Fruit fly (Drosophila melanogaster): ENCODE measurements around the gene bbg.
A peak's percentile ranks its signal among the peaks of the same experiment; 100 is the strongest.

Gene bbg

DNA sequence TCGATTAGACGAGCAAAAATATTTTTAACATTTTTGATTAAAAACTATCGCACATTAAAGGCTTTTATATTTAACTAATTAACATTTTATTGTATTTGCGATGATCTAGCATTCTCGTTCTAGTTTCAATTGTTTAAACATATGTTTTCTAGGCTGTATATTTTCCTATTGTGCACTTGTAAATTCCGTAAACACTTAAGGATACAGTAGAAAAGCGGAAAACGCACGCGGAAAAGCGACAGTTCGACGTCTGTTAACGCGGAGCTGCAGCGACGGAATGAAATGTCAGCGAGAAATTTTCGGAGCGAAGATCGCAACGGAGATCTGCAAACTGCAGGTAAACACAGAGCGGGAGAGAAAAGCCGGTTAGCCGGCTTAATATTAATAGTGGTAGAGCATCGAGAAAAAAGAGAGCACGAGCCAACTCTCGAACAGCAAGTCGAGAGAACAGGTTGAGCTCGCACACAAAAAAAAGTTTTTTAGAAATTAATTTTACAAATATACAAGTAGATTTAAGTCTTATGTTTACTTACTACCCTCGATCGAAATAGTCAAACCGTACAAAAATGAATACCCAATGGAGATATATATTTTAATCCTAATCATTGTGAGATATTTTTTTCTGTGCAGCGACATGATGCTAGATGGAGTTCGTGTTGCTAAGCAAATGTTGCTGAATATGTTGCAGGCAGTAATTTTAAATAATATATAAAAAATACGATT lies 87.6 kb downstream of the bbg start:
- TF ChIP-seq psq (optimal IDR thresholded peaks at IDR 0.05) (no peak), Dll (optimal IDR thresholded peaks at IDR 0.05) (no peak), CG8478 (optimal IDR thresholded peaks at IDR 0.05) (no peak), pan (optimal IDR thresholded peaks at IDR 0.05) (no peak), EcR (GFP tag; optimal IDR thresholded peaks at IDR 0.05) (no peak), usp (GFP tag; optimal IDR thresholded peaks at IDR 0.05) (no peak)

DNA sequence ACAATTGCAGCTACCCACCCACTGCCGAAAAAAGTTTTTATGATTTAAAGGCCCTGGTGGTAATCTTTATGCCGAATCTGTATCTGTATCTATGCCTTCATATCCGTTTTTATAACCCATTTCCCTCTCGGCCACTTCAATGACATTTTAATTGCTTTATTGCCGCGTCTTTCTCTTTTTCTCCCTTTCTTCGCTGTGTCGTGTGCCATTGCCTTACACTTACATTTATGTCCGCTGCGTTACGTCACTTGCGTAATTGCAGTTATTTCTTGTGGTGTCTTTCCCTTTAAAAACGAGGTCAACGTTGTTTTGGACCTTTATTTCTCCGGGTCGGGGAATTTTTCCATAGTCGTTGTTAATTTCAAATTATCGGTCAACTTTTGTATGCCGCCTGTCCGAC lies 88.7 kb downstream of the bbg start:
- TF ChIP-seq psq (optimal IDR thresholded peaks at IDR 0.05) (no peak), EcR (GFP tag; optimal IDR thresholded peaks at IDR 0.05) (peak in 1 of 2 experiments; percentile 12)

dm6 chr3L:14446874-14447273 lies 89.2 kb downstream of the bbg start:
- no peak for TF ChIP-seq EcR (GFP tag; optimal IDR thresholded peaks at IDR 0.05)
- TF ChIP-seq psq (optimal IDR thresholded peaks at IDR 0.05): no peak
- no peak for TF ChIP-seq pan (optimal IDR thresholded peaks at IDR 0.05)
- no peak for TF ChIP-seq CG8478 (optimal IDR thresholded peaks at IDR 0.05)
- TF ChIP-seq Dll (optimal IDR thresholded peaks at IDR 0.05): no peak

DNA sequence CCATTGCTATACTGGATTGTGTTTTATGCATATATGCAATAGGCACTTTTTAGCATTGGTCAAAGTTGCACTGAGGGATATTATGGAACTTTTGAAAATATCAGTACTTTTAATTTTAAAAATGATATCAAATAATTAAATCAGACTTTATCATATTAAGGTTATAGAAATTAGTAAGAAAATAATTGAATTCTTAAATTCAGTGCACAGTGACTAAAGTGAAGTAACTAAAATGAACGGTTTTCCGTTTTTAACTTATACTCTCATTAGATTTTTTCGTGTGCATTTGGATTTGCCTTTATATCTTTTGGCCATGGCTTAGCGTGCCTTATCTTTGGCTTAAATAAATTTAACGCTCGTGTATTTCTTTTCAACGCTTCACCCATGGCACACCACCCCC lies 95.5 kb downstream of the bbg start:
- TF ChIP-seq psq (optimal IDR thresholded peaks at IDR 0.05): no peak
- no peak for TF ChIP-seq CG8478 (optimal IDR thresholded peaks at IDR 0.05)
- TF ChIP-seq pan (optimal IDR thresholded peaks at IDR 0.05): no peak
- no peak for TF ChIP-seq EcR (GFP tag; optimal IDR thresholded peaks at IDR 0.05)
- no peak for TF ChIP-seq usp (GFP tag; optimal IDR thresholded peaks at IDR 0.05)
- no peak for TF ChIP-seq Dll (optimal IDR thresholded peaks at IDR 0.05)

dm6 chr3L:14432252-14432651 lies 103.8 kb downstream of the bbg start:
- TF ChIP-seq pan (optimal IDR thresholded peaks at IDR 0.05) (no peak), psq (optimal IDR thresholded peaks at IDR 0.05) (no peak), usp (GFP tag; optimal IDR thresholded peaks at IDR 0.05) (no peak), EcR (GFP tag; optimal IDR thresholded peaks at IDR 0.05) (no peak), CG8478 (optimal IDR thresholded peaks at IDR 0.05) (no peak), Dll (optimal IDR thresholded peaks at IDR 0.05) (no peak)

- TF ChIP-seq usp (GFP tag; optimal IDR thresholded peaks at IDR 0.05) (no peak), psq (optimal IDR thresholded peaks at IDR 0.05) (no peak), CG8478 (optimal IDR thresholded peaks at IDR 0.05) (no peak), pan (optimal IDR thresholded peaks at IDR 0.05) (no peak)
Observed at dm6 chr3L:14428958-14429357, 107.1 kb downstream of the bbg start.

DNA sequence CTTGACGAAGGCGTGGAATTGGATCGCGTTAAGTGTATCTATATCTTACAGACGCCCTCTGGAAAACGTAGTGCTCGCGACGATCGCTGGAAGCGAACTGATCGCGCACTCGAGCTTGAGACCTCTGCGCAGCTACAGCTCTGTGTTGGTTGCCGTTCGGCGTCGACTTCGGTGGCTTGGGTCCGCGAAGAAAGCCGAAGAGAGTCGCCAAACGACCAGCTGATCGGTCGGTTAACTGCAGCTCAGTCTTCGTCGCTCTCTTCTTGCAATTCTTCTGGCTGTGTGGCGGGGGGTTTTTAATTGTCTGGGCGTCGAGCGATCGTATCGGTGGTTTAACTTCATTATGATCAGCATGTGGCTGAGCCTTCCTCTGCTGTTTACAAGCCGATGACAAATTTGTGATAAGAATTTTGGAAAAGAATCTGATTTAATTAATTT lies 108.8 kb downstream of the bbg start:
- TF ChIP-seq psq (optimal IDR thresholded peaks at IDR 0.05): no peak
- no peak for TF ChIP-seq usp (GFP tag; optimal IDR thresholded peaks at IDR 0.05)
- no peak for TF ChIP-seq CG8478 (optimal IDR thresholded peaks at IDR 0.05)
- no peak for TF ChIP-seq EcR (GFP tag; optimal IDR thresholded peaks at IDR 0.05)
- TF ChIP-seq pan (optimal IDR thresholded peaks at IDR 0.05): no peak
- no peak for TF ChIP-seq Dll (optimal IDR thresholded peaks at IDR 0.05)

- TF ChIP-seq pan (optimal IDR thresholded peaks at IDR 0.05) (no peak), usp (GFP tag; optimal IDR thresholded peaks at IDR 0.05) (no peak), CG8478 (optimal IDR thresholded peaks at IDR 0.05) (no peak), psq (optimal IDR thresholded peaks at IDR 0.05) (no peak), Dll (optimal IDR thresholded peaks at IDR 0.05) (no peak), EcR (GFP tag; optimal IDR thresholded peaks at IDR 0.05) (no peak)
Observed at dm6 chr3L:14425076-14425475, 111.0 kb downstream of the bbg start.

- TF ChIP-seq pan (optimal IDR thresholded peaks at IDR 0.05) (no peak), EcR (GFP tag; optimal IDR thresholded peaks at IDR 0.05) (no peak), CG8478 (optimal IDR thresholded peaks at IDR 0.05) (no peak), usp (GFP tag; optimal IDR thresholded peaks at IDR 0.05) (no peak), Dll (optimal IDR thresholded peaks at IDR 0.05) (no peak), psq (optimal IDR thresholded peaks at IDR 0.05) (no peak)
Observed at dm6 chr3L:14423638-14424037, 112.4 kb downstream of the bbg start.

DNA sequence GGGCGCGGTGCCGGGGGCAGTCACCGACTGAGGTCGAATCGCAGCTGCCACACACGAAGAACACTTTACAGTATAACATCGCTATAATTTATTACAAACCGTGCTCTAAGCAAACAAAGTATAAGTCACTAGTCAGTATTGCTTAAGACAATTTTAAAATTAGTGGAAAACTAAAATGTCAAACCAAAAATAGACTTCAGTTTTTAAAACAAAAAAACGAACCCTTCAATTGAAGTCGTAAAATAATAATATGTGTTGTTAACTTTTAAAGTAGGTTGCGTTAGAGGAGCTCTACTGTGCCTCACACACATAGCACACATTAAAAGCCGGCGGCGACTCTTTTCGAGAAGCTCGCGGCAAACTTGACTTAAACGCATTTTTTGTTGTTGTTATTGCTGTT lies 113.9 kb downstream of the bbg start:
- no peak for TF ChIP-seq EcR (GFP tag; optimal IDR thresholded peaks at IDR 0.05)
- no peak for TF ChIP-seq CG8478 (optimal IDR thresholded peaks at IDR 0.05)
- TF ChIP-seq psq (optimal IDR thresholded peaks at IDR 0.05): no peak
- TF ChIP-seq pan (optimal IDR thresholded peaks at IDR 0.05): no peak
- TF ChIP-seq usp (GFP tag; optimal IDR thresholded peaks at IDR 0.05): no peak
- no peak for TF ChIP-seq Dll (optimal IDR thresholded peaks at IDR 0.05)

DNA sequence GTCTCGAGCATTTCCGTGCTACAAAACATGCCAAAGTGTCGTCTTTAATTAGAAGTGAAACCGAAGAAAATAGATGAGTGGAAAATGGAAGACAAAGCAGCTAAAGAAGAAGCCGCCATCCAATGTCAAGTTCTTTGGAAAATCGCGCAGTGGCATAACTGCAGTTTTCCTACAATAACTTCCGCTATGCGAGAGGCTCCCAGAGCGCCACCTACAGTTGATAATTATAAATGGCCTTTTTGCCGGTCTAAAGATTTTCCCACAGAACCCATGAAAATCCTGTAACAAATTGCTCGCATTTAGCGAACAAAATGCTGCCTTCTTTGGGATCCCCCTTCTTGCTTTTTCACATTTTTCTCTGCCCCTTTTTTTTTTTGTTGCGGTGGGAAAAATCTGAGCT lies 116.1 kb downstream of the bbg start:
- TF ChIP-seq CG8478 (optimal IDR thresholded peaks at IDR 0.05): no peak
- no peak for TF ChIP-seq usp (GFP tag; optimal IDR thresholded peaks at IDR 0.05)
- TF ChIP-seq EcR (GFP tag; optimal IDR thresholded peaks at IDR 0.05): no peak
- TF ChIP-seq pan (optimal IDR thresholded peaks at IDR 0.05): no peak
- no peak for TF ChIP-seq Dll (optimal IDR thresholded peaks at IDR 0.05)
- no peak for TF ChIP-seq psq (optimal IDR thresholded peaks at IDR 0.05)

- TF ChIP-seq psq (optimal IDR thresholded peaks at IDR 0.05) (no peak), usp (GFP tag; optimal IDR thresholded peaks at IDR 0.05) (no peak), EcR (GFP tag; optimal IDR thresholded peaks at IDR 0.05) (no peak), CG8478 (optimal IDR thresholded peaks at IDR 0.05) (no peak), Dll (optimal IDR thresholded peaks at IDR 0.05) (no peak), pan (optimal IDR thresholded peaks at IDR 0.05) (no peak)
Observed at dm6 chr3L:14410892-14411291, 125.2 kb downstream of the bbg start.

DNA sequence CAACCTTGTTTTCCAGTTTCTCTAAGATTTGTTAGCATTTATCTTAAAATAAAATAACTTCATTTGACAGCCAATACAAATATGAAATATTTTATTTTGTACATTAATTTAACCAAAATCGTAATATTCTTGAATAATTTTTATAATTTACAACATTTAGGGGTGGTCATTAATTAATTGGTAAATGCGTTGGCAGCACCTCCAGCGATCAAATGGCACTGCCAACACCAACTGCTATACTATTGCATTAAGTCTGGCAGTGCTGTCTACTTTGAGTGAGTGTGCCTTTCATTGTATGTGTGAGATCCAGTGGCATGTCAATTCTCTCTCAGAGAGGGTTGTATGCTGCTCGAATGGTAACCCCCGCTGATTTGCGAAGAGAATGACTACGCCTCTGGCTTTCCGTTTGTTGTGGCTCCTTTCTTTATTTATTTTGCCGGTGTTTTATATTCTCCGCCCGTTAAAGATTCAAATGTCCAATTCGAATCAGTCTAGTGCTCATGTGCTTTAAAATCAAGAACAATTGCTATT lies 125.9 kb downstream of the bbg start, which contains the start of gene CG3919:
Gene CG3919, plus strand, starts transcription at position 481 of the 531 bp plus-strand sequence.
- TF ChIP-seq pan (optimal IDR thresholded peaks at IDR 0.05) (no peak), EcR (GFP tag; optimal IDR thresholded peaks at IDR 0.05) (no peak), psq (optimal IDR thresholded peaks at IDR 0.05) (peak; percentile 34), CG8478 (optimal IDR thresholded peaks at IDR 0.05) (no peak), usp (GFP tag; optimal IDR thresholded peaks at IDR 0.05) (no peak), Dll (optimal IDR thresholded peaks at IDR 0.05) (no peak)

All from whole organism.